Fruit fly (Drosophila melanogaster) whole organism, prepupa: ENCODE data around the gene psd.
A peak's percentile ranks its signal among the peaks of the same experiment; 100 is the strongest.

Experiments
- Blimp-1 ChIP-seq: fragments of 200-800 bp; sonication (Bioruptor generic); optimal IDR thresholded peaks from 3 replicates; lab custom pipeline; 2017; ENCODE audit warnings: missing biosample characterization, missing genetic modification characterization, mild to moderate bottlenecking, moderate library complexity, missing genetic modification reagents
- CG10631 ChIP-seq: fragments of 200-800 bp; sonication (Bioruptor generic); optimal IDR thresholded peaks from 2 replicates; lab custom pipeline; 2016; ENCODE audit warnings: missing biosample characterization, missing genetic modification characterization
- CG10669 ChIP-seq: fragments of 200-800 bp; sonication (Bioruptor generic); optimal IDR thresholded peaks from 3 replicates; lab custom pipeline; 2018; ENCODE audit warnings: missing biosample characterization, mild to moderate bottlenecking, missing genetic modification characterization, moderate library complexity
- CG11294 ChIP-seq: fragments of 200-800 bp; sonication (Bioruptor generic); IDR thresholded peaks from 2 replicates; pipeline ENCODE4 v1.3.6; 2022; ENCODE audit warnings: missing biosample characterization, missing genetic modification characterization
- CG11762 ChIP-seq: fragments of 200-800 bp; sonication (Bioruptor generic); optimal IDR thresholded peaks from 3 replicates; lab custom pipeline; 2016; ENCODE audit warnings: missing biosample characterization, missing genetic modification characterization; ENCODE audit not compliant: insufficient read depth
- CG11902 ChIP-seq: fragments of 200-800 bp; sonication (Bioruptor generic); optimal IDR thresholded peaks from 3 replicates; lab custom pipeline; 2016; ENCODE audit warnings: missing biosample characterization, missing genetic modification characterization
- CG15336 ChIP-seq: fragments of 200-800 bp; sonication (Bioruptor generic); IDR thresholded peaks from 2 replicates; pipeline ENCODE4 v1.3.6; 2022; ENCODE audit warnings: missing biosample characterization, missing genetic modification characterization
- CG16779 ChIP-seq: fragments of 200-800 bp; sonication (Bioruptor generic); optimal IDR thresholded peaks from 3 replicates; lab custom pipeline; 2017; ENCODE audit warnings: missing biosample characterization, mild to moderate bottlenecking, missing genetic modification characterization
- CG3032 ChIP-seq: fragments of 200-800 bp; optimal IDR thresholded peaks from 2 replicates; lab custom pipeline; 2019; ENCODE audit warnings: missing biosample characterization, mild to moderate bottlenecking, missing genetic modification characterization, moderate library complexity
- CG31627 ChIP-seq: fragments of 200-800 bp; sonication (Bioruptor generic); optimal IDR thresholded peaks from 3 replicates; lab custom pipeline; 2016; ENCODE audit warnings: missing biosample characterization, missing genetic modification characterization
- CG32006 ChIP-seq: fragments of 200-800 bp; sonication (Bioruptor generic); optimal IDR thresholded peaks from 3 replicates; lab custom pipeline; 2017; ENCODE audit warnings: missing biosample characterization, mild to moderate bottlenecking, missing genetic modification characterization
- CG34406 ChIP-seq: fragments of 200-800 bp; sonication (Bioruptor generic); optimal IDR thresholded peaks from 3 replicates; lab custom pipeline; 2016; ENCODE audit warnings: missing biosample characterization, missing genetic modification characterization
- CG3919 ChIP-seq: fragments of 200-800 bp; sonication (Bioruptor generic); optimal IDR thresholded peaks from 3 replicates; lab custom pipeline; 2016; ENCODE audit warnings: missing biosample characterization, missing genetic modification characterization
- CG4318 ChIP-seq: fragments of 200-800 bp; sonication (Bioruptor generic); optimal IDR thresholded peaks from 3 replicates; lab custom pipeline; 2017; ENCODE audit warnings: missing biosample characterization, mild to moderate bottlenecking, missing genetic modification characterization
- CG6163 ChIP-seq: fragments of 200-800 bp; sonication (Bioruptor generic); IDR thresholded peaks from 3 replicates; pipeline ENCODE4 v1.3.6; 2022; ENCODE audit warnings: missing biosample characterization, missing genetic modification characterization
- CG6792 ChIP-seq: fragments of 200-800 bp; sonication (Bioruptor generic); optimal IDR thresholded peaks from 3 replicates; lab custom pipeline; 2016; ENCODE audit warnings: missing biosample characterization, missing genetic modification characterization
- CG6808 ChIP-seq: fragments of 200-800 bp; sonication (Bioruptor generic); optimal IDR thresholded peaks from 3 replicates; lab custom pipeline; 2017; ENCODE audit warnings: missing biosample characterization, missing genetic modification characterization, mild to moderate bottlenecking, moderate library complexity, missing genetic modification reagents
- CG6854 ChIP-seq: fragments of 200-800 bp; sonication (Bioruptor generic); optimal IDR thresholded peaks from 2 replicates; lab custom pipeline; 2017; ENCODE audit warnings: missing biosample characterization, mild to moderate bottlenecking, missing genetic modification characterization
- CG7368 ChIP-seq: fragments of 200-800 bp; sonication (Bioruptor generic); optimal IDR thresholded peaks from 3 replicates; lab custom pipeline; 2016; ENCODE audit warnings: missing biosample characterization, missing genetic modification characterization
- CG8119 ChIP-seq: fragments of 200-800 bp; sonication (Bioruptor generic); IDR thresholded peaks from 3 replicates; pipeline ENCODE4 v1.3.6; 2022; ENCODE audit warnings: missing biosample characterization, missing genetic modification characterization
- CG8319 ChIP-seq: fragments of 200-800 bp; sonication (Bioruptor generic); optimal IDR thresholded peaks from 3 replicates; lab custom pipeline; 2016; ENCODE audit warnings: missing biosample characterization, missing genetic modification characterization
- CG9139 ChIP-seq: fragments of 200-800 bp; sonication (Bioruptor generic); optimal IDR thresholded peaks from 3 replicates; lab custom pipeline; 2017; ENCODE audit warnings: missing biosample characterization, mild to moderate bottlenecking, missing genetic modification characterization
- Eip75B ChIP-seq: fragments of 200-800 bp; sonication (Bioruptor generic); optimal IDR thresholded peaks from 3 replicates; lab custom pipeline; 2016; ENCODE audit warnings: missing biosample characterization, missing genetic modification characterization
- Eip78C ChIP-seq: fragments of 200-800 bp; sonication (Bioruptor generic); peaks from one replicate; lab custom pipeline; 2016; ENCODE audit warnings: missing biosample characterization, missing genetic modification characterization
- Ets21C ChIP-seq: fragments of 200-800 bp; sonication (Bioruptor generic); optimal IDR thresholded peaks from 3 replicates; lab custom pipeline; 2016; ENCODE audit warnings: missing biosample characterization, missing genetic modification characterization
- Ets96B ChIP-seq: fragments of 200-800 bp; optimal IDR thresholded peaks from 2 replicates; lab custom pipeline; 2019; ENCODE audit warnings: missing biosample characterization, mild to moderate bottlenecking, missing genetic modification characterization, moderate library complexity
- Gug ChIP-seq: fragments of 200-800 bp; sonication (Bioruptor generic); IDR thresholded peaks from 2 replicates; pipeline ENCODE4 v1.3.6; 2022; ENCODE audit warnings: missing biosample characterization, missing genetic modification characterization
- Hr38 ChIP-seq: sonication (Bioruptor generic); optimal IDR thresholded peaks from 2 replicates; lab custom pipeline; 2016; ENCODE audit warnings: missing biosample characterization, missing genetic modification characterization
- Hr39 ChIP-seq: fragments of 200-800 bp; sonication (Bioruptor generic); optimal IDR thresholded peaks from 2 replicates; lab custom pipeline; 2016; ENCODE audit warnings: missing biosample characterization, missing genetic modification characterization
- Lpt ChIP-seq: fragments of 200-800 bp; sonication (Bioruptor generic); optimal IDR thresholded peaks from 3 replicates; lab custom pipeline; 2016; ENCODE audit warnings: missing biosample characterization, missing genetic modification characterization
- Met ChIP-seq: fragments of 200-800 bp; sonication (Bioruptor generic); optimal IDR thresholded peaks from 3 replicates; lab custom pipeline; 2016; ENCODE audit warnings: missing biosample characterization, missing genetic modification characterization
- Sox102F ChIP-seq: fragments of 200-800 bp; sonication (Bioruptor generic); optimal IDR thresholded peaks from 2 replicates; lab custom pipeline; 2016; ENCODE audit warnings: missing biosample characterization, mild to moderate bottlenecking, missing genetic modification characterization
- Sox14 ChIP-seq: fragments of 200-800 bp; sonication (Bioruptor generic); optimal IDR thresholded peaks from 3 replicates; lab custom pipeline; 2016; ENCODE audit warnings: missing biosample characterization, missing genetic modification characterization
- Sox15 ChIP-seq: fragments of 200-800 bp; sonication (Bioruptor generic); optimal IDR thresholded peaks from 3 replicates; lab custom pipeline; 2016; ENCODE audit warnings: missing biosample characterization, missing genetic modification characterization
- achi ChIP-seq: fragments of 200-800 bp; sonication (Bioruptor generic); optimal IDR thresholded peaks from 3 replicates; lab custom pipeline; 2016; ENCODE audit warnings: missing biosample characterization, missing genetic modification characterization
- acj6 ChIP-seq: fragments of 200-800 bp; sonication (Bioruptor generic); optimal IDR thresholded peaks from 3 replicates; lab custom pipeline; 2016; ENCODE audit warnings: missing biosample characterization, missing genetic modification characterization
- cyc ChIP-seq: fragments of 200-800 bp; sonication (Bioruptor generic); optimal IDR thresholded peaks from 3 replicates; lab custom pipeline; 2016; ENCODE audit warnings: missing biosample characterization, missing genetic modification characterization
- dac ChIP-seq: fragments of 200-800 bp; sonication (Bioruptor generic); optimal IDR thresholded peaks from 2 replicates; lab custom pipeline; 2017; ENCODE audit warnings: missing biosample characterization, mild to moderate bottlenecking, missing genetic modification characterization
- dsx ChIP-seq: fragments of 200-800 bp; optimal IDR thresholded peaks from 3 replicates; lab custom pipeline; 2019; ENCODE audit warnings: missing biosample characterization, mild to moderate bottlenecking, missing genetic modification characterization, moderate library complexity; ENCODE audit not compliant: poor library complexity, severe bottlenecking
- eg ChIP-seq: fragments of 200-800 bp; sonication (Bioruptor generic); IDR thresholded peaks from 3 replicates; pipeline ENCODE4 v1.3.6; 2022; ENCODE audit warnings: missing biosample characterization, missing genetic modification characterization
- esn ChIP-seq: fragments of 200-800 bp; sonication (Bioruptor generic); optimal IDR thresholded peaks from 2 replicates; lab custom pipeline; 2016; ENCODE audit warnings: missing biosample characterization, mild to moderate bottlenecking, missing genetic modification characterization, moderate library complexity
- fd59A ChIP-seq: fragments of 200-800 bp; sonication (Bioruptor generic); optimal IDR thresholded peaks from 2 replicates; lab custom pipeline; 2017; ENCODE audit warnings: missing biosample characterization, mild to moderate bottlenecking, missing genetic modification characterization, missing genetic modification reagents
- fd85E ChIP-seq: fragments of 200-800 bp; sonication (Bioruptor generic); optimal IDR thresholded peaks from 3 replicates; lab custom pipeline; 2016; ENCODE audit warnings: missing biosample characterization, missing genetic modification characterization
- fkh ChIP-seq: fragments of 200-800 bp; sonication (Bioruptor generic); optimal IDR thresholded peaks from 3 replicates; lab custom pipeline; 2017; ENCODE audit warnings: missing biosample characterization, mild to moderate bottlenecking, missing genetic modification characterization, moderate library complexity
- lz ChIP-seq: fragments of 200-800 bp; sonication (Bioruptor generic); optimal IDR thresholded peaks from 3 replicates; lab custom pipeline; 2016; ENCODE audit warnings: missing biosample characterization, missing genetic modification characterization
- salr ChIP-seq, 2 experiments: fragments of 200-800 bp; sonication (Bioruptor generic); optimal IDR thresholded peaks; 3 replicates each; lab custom pipeline; 2016 to 2018; ENCODE audit warnings: missing biosample characterization in 2 of 2, missing genetic modification characterization in 2 of 2, mild to moderate bottlenecking in 1 of 2
- ss ChIP-seq, 2 experiments: fragments of 200-800 bp; sonication (Bioruptor generic); optimal IDR thresholded peaks; 2 replicates in 1 of 2; 3 replicates in 1 of 2; lab custom pipeline; 2017 to 2018; ENCODE audit warnings: mild to moderate bottlenecking in 2 of 2, missing biosample characterization in 2 of 2, missing genetic modification characterization in 2 of 2, moderate library complexity in 1 of 2
- svp ChIP-seq: fragments of 200-800 bp; sonication (Bioruptor generic); peaks from one replicate; lab custom pipeline; 2016; ENCODE audit warnings: missing biosample characterization, missing genetic modification characterization
- topi ChIP-seq: fragments of 200-800 bp; sonication (Bioruptor generic); optimal IDR thresholded peaks from 3 replicates; lab custom pipeline; 2016; ENCODE audit warnings: missing biosample characterization, missing genetic modification characterization
- vri ChIP-seq: fragments of 200-800 bp; sonication (Bioruptor generic); optimal IDR thresholded peaks from 3 replicates; lab custom pipeline; 2016; ENCODE audit warnings: missing biosample characterization, mild to moderate bottlenecking, missing genetic modification characterization

The psd gene

dm6 chr2L:5979957-5980861 is 15.5 kb upstream of the psd start:
- TF ChIP-seq cyc (GFP tag; lab: Kevin White, UChicago): no peak
- TF ChIP-seq Blimp-1 (GFP tag; lab: Kevin White, UChicago): no peak
- no peak for TF ChIP-seq CG4318 (GFP tag; lab: Kevin White, UChicago)
- no peak for TF ChIP-seq Lpt (GFP tag; lab: Kevin White, UChicago)
- no peak for TF ChIP-seq CG6163 (GFP tag; lab: Robert Waterston, UW)
- peak; percentile 49 for TF ChIP-seq esn (GFP tag; lab: Kevin White, UChicago)
- TF ChIP-seq acj6 (GFP tag; lab: Kevin White, UChicago): no peak
- TF ChIP-seq Ets21C (GFP tag; lab: Kevin White, UChicago): no peak
- no peak for TF ChIP-seq eg
- no peak for TF ChIP-seq CG10631 (GFP tag; lab: Kevin White, UChicago)
- no peak for TF ChIP-seq Ets96B (tag; lab: Kevin White, UChicago)
- peak; percentile 11 for TF ChIP-seq achi (GFP tag; lab: Kevin White, UChicago)
- no peak for TF ChIP-seq CG8119 (GFP tag; lab: Robert Waterston, UW)
- TF ChIP-seq Sox14 (GFP tag; lab: Kevin White, UChicago): peak; percentile 56
- no peak for TF ChIP-seq CG31627 (GFP tag; lab: Kevin White, UChicago)
- TF ChIP-seq Hr38: no peak
- no peak for TF ChIP-seq CG34406 (GFP tag; lab: Kevin White, UChicago)
- peak; percentile 3 for TF ChIP-seq CG3032
- no peak for TF ChIP-seq topi (GFP tag; lab: Kevin White, UChicago)
- TF ChIP-seq dac (GFP tag; lab: Kevin White, UChicago): no peak
- no peak for TF ChIP-seq CG10669 (GFP tag; lab: Kevin White, UChicago)
- TF ChIP-seq CG8319 (GFP tag; lab: Kevin White, UChicago): no peak
- TF ChIP-seq CG32006: no peak
- no peak for TF ChIP-seq fd59A (GFP tag; lab: Kevin White, UChicago)
- TF ChIP-seq dsx (GFP tag; lab: Kevin White, UChicago): peak; percentile 52
- TF ChIP-seq Gug (GFP tag; lab: Robert Waterston, UW): no peak
- peak; percentile 77 for TF ChIP-seq CG9139 (GFP tag; lab: Kevin White, UChicago)
- TF ChIP-seq salr (GFP tag; optimal IDR thresholded peaks at IDR 0.05; lab: Kevin White, UChicago): no peak
- TF ChIP-seq Sox15: no peak
- no peak for TF ChIP-seq CG11294 (GFP tag; lab: Robert Waterston, UW)
- peak; percentile 9 for TF ChIP-seq fd85E
- no peak for TF ChIP-seq Hr39 (GFP tag; lab: Kevin White, UChicago)
- TF ChIP-seq CG7368: no peak
- no peak for TF ChIP-seq fkh (GFP tag; lab: Kevin White, UChicago)
- TF ChIP-seq CG15336 (GFP tag; lab: Robert Waterston, UW): no peak
- TF ChIP-seq vri (GFP tag; lab: Kevin White, UChicago): peak; percentile 70
- peak; percentile 61 for TF ChIP-seq CG6808
- peak; percentile 54 for TF ChIP-seq Met
- no peak for TF ChIP-seq CG11902 (GFP tag; lab: Kevin White, UChicago)
- no peak for TF ChIP-seq CG11762 (GFP tag; lab: Kevin White, UChicago)
- TF ChIP-seq Sox102F: peak; percentile 45
- no peak for TF ChIP-seq lz
- peak; percentile 81 for TF ChIP-seq svp (GFP tag; lab: Kevin White, UChicago)
- TF ChIP-seq CG6792 (GFP tag; lab: Kevin White, UChicago): peak; percentile 14
- peak; percentile 48 to 67 for TF ChIP-seq ss (GFP tag; optimal IDR thresholded peaks at IDR 0.05; lab: Kevin White, UChicago)
- TF ChIP-seq CG16779 (tag; lab: Kevin White, UChicago): peak; percentile 63
- TF ChIP-seq CG3919 (GFP tag; lab: Kevin White, UChicago): peak; percentile 52
- TF ChIP-seq Eip75B: peak; percentile 41
- TF ChIP-seq Eip78C (GFP tag; lab: Kevin White, UChicago): peak; percentile 76
- TF ChIP-seq CG6854 (GFP tag; lab: Kevin White, UChicago): peak; percentile 77
